Worm (Caenorhabditis elegans): Measurements from ENCODE around the gene srw-39.

The srw-39 gene

ce11 chrV:20206086-20206485, 34.2 kb upstream of the srw-39 start, which contains the start of the genes fbxb-59 and srbc-34:
TSS of gene fbxb-59 (minus strand) at chrV:20206186.
TSS of gene srbc-34 (plus strand) at chrV:20206318.
- TF ChIP-seq unc-42 (tag; optimal IDR thresholded peaks at IDR 0.05) (no peak), hlh-6 (tag; optimal IDR thresholded peaks at IDR 0.05) (no peak), Y22D7AL.16 (tag; optimal IDR thresholded peaks at IDR 0.05) (no peak), npax-4 (tag; optimal IDR thresholded peaks at IDR 0.05) (no peak), zip-5 (tag; optimal IDR thresholded peaks at IDR 0.05) (no peak), odd-2 (tag; optimal IDR thresholded peaks at IDR 0.05) (no peak), dve-1 (tag; optimal IDR thresholded peaks at IDR 0.05) (no peak), syd-9 (tag; optimal IDR thresholded peaks at IDR 0.05) (no peak), ceh-31 (tag; optimal IDR thresholded peaks at IDR 0.05) (no peak), nhr-11 (tag; optimal IDR thresholded peaks at IDR 0.05) (no peak), pqm-1 (tag; optimal IDR thresholded peaks at IDR 0.05) (no peak), hlh-15 (tag; optimal IDR thresholded peaks at IDR 0.05) (no peak), che-1 (tag; optimal IDR thresholded peaks at IDR 0.05) (no peak), ref-2 (tag; optimal IDR thresholded peaks at IDR 0.05) (no peak), hlh-8 (tag; optimal IDR thresholded peaks at IDR 0.05) (no peak), sdc-2 (tag; optimal IDR thresholded peaks at IDR 0.05) (no peak), ceh-6 (GFP tag; optimal IDR thresholded peaks at IDR 0.05) (no peak), lin-11 (tag; optimal IDR thresholded peaks at IDR 0.05) (no peak)

- TF ChIP-seq ceh-30 (tag; optimal IDR thresholded peaks at IDR 0.05) (no peak), ahr-1 (tag; optimal IDR thresholded peaks at IDR 0.05) (no peak), ttx-3 (tag; optimal IDR thresholded peaks at IDR 0.05) (no peak), ama-1 (optimal IDR thresholded peaks at IDR 0.05) (no peak), unc-3 (GFP tag; conservative IDR thresholded peaks at IDR 0.05) (no peak), unc-3 (tag; optimal IDR thresholded peaks at IDR 0.05) (no peak), unc-55 (GFP tag; optimal IDR thresholded peaks at IDR 0.05) (no peak), K09A11.1 (tag; optimal IDR thresholded peaks at IDR 0.05; ENCODE audit: insufficient read depth) (no peak), fkh-6 (tag; optimal IDR thresholded peaks at IDR 0.05) (no peak), lin-11 (tag; optimal IDR thresholded peaks at IDR 0.05) (no peak), eyg-1 (tag; optimal IDR thresholded peaks at IDR 0.05) (no peak), hlh-30 (tag; optimal IDR thresholded peaks at IDR 0.05; ENCODE audit: insufficient read depth) (no peak), ceh-9 (tag; optimal IDR thresholded peaks at IDR 0.05) (no peak)
Observed at ce11 chrV:20203085-20203484, 31.2 kb upstream of the srw-39 start, which contains the start of gene fbxa-113. TSS of gene fbxa-113 (plus strand) at chrV:20203385.

ce11 chrV:20201316-20201715, 29.5 kb upstream of the srw-39 start, which contains the start of gene fbxa-114:
TSS of gene fbxa-114 (plus strand) at chrV:20201616.
- no peak for TF ChIP-seq ceh-18 (tag; optimal IDR thresholded peaks at IDR 0.05)
- TF ChIP-seq lin-11 (tag; optimal IDR thresholded peaks at IDR 0.05) = no peak
- no peak for TF ChIP-seq ets-4 (tag; optimal IDR thresholded peaks at IDR 0.05)
- no peak for TF ChIP-seq K02D7.2 (tag; optimal IDR thresholded peaks at IDR 0.05)
- TF ChIP-seq nhr-232 (tag; optimal IDR thresholded peaks at IDR 0.05) = no peak
- no peak for TF ChIP-seq pat-9 (tag; optimal IDR thresholded peaks at IDR 0.05)
- no peak for TF ChIP-seq fkh-6 (tag; optimal IDR thresholded peaks at IDR 0.05)

- TF ChIP-seq ceh-34 (tag; optimal IDR thresholded peaks at IDR 0.05) (no peak), che-1 (tag; optimal IDR thresholded peaks at IDR 0.05) (no peak)
Observed at ce11 chrV:20199658-20200057, 27.8 kb upstream of the srw-39 start.

- TF ChIP-seq unc-3 (GFP tag; conservative IDR thresholded peaks at IDR 0.05) (no peak), unc-3 (tag; optimal IDR thresholded peaks at IDR 0.05) (no peak), ceh-34 (tag; optimal IDR thresholded peaks at IDR 0.05) (no peak), ahr-1 (tag; optimal IDR thresholded peaks at IDR 0.05) (no peak), ref-2 (tag; optimal IDR thresholded peaks at IDR 0.05) (no peak), eyg-1 (tag; optimal IDR thresholded peaks at IDR 0.05) (no peak), T23F11.4 (GFP tag; optimal IDR thresholded peaks at IDR 0.05) (no peak), nhr-232 (tag; optimal IDR thresholded peaks at IDR 0.05) (no peak), K09A11.1 (tag; optimal IDR thresholded peaks at IDR 0.05; ENCODE audit: insufficient read depth) (no peak), rnt-1 (tag; optimal IDR thresholded peaks at IDR 0.05) (no peak), pros-1 (tag; optimal IDR thresholded peaks at IDR 0.05) (no peak), pat-9 (tag; optimal IDR thresholded peaks at IDR 0.05) (no peak), pha-2 (tag; optimal IDR thresholded peaks at IDR 0.05) (no peak), zip-5 (tag; optimal IDR thresholded peaks at IDR 0.05) (no peak), ceh-22 (tag; optimal IDR thresholded peaks at IDR 0.05) (no peak), ets-4 (tag; optimal IDR thresholded peaks at IDR 0.05) (no peak), hlh-13 (GFP tag; optimal IDR thresholded peaks at IDR 0.05) (no peak), sox-2 (GFP tag; IDR thresholded peaks at IDR 0.05) (no peak), hlh-30 (tag; optimal IDR thresholded peaks at IDR 0.05; ENCODE audit: insufficient read depth) (no peak), ama-1 (optimal IDR thresholded peaks at IDR 0.05) (no peak)
Observed at ce11 chrV:20198954-20199353, 27.1 kb upstream of the srw-39 start, which contains the start of gene fog-2. TSS of gene fog-2 (plus strand) at chrV:20199254.
